Fruit fly (Drosophila melanogaster): Measurements from ENCODE around the gene spz4.

Gene spz4

dm6 chr2L:11498839-11499238 lies 2.7 kb upstream of the spz4 start, which contains the start of gene Cog8 (continued):
- peak; percentile 47 for TF ChIP-seq CG16863 (GFP tag; optimal IDR thresholded peaks at IDR 0.05)
- peak; percentile 66 for TF ChIP-seq pum (GFP tag; optimal IDR thresholded peaks at IDR 0.05)
- peak; percentile 23 for TF ChIP-seq sens (GFP tag)
- peak; percentile 38 for TF ChIP-seq Dad (GFP tag; optimal IDR thresholded peaks at IDR 0.05)
- TF ChIP-seq CG8388 (GFP tag; optimal IDR thresholded peaks at IDR 0.05): peak; percentile 29
- TF ChIP-seq CG17361 (GFP tag; IDR thresholded peaks at IDR 0.05): peak; percentile 46; the same call in 1 of the 3 replicates
- peak; percentile 0 for TF ChIP-seq Meics (GFP tag; optimal IDR thresholded peaks at IDR 0.05)
- no peak for TF ChIP-seq CG31388 (GFP tag; optimal IDR thresholded peaks at IDR 0.05)
- peak in 1 of 3 experiments; percentile 46 for TF ChIP-seq lola (GFP tag; optimal IDR thresholded peaks at IDR 0.05)
- TF ChIP-seq BEAF-32 (GFP tag; optimal IDR thresholded peaks at IDR 0.05): peak; percentile 38
- peak; percentile 52 for TF ChIP-seq maf-S (GFP tag; optimal IDR thresholded peaks at IDR 0.05)
- TF ChIP-seq CkIIα-i1 (GFP tag; IDR thresholded peaks at IDR 0.05): no peak
- TF ChIP-seq CG9609 (GFP tag; optimal IDR thresholded peaks at IDR 0.05): peak; percentile 73
- TF ChIP-seq gsb (GFP tag; IDR thresholded peaks at IDR 0.05): no peak
- TF ChIP-seq CG12391 (tag; optimal IDR thresholded peaks at IDR 0.05): peak; percentile 60
- TF ChIP-seq Rfx (GFP tag; IDR thresholded peaks at IDR 0.05): peak; percentile 24; the same call in 1 of the 2 replicates
- TF ChIP-seq ewg (GFP tag; optimal IDR thresholded peaks at IDR 0.05): peak; percentile 27
- TF ChIP-seq al (GFP tag; IDR thresholded peaks at IDR 0.05): peak; percentile 28; the same call in 1 of the 2 replicates
- TF ChIP-seq Six4 (GFP tag; optimal IDR thresholded peaks at IDR 0.05): peak; percentile 15
- TF ChIP-seq Sry-δ (GFP tag; optimal IDR thresholded peaks at IDR 0.05): peak; percentile 24
- TF ChIP-seq Ets97D (GFP tag; optimal IDR thresholded peaks at IDR 0.05): peak; percentile 61
- TF ChIP-seq Hmr (GFP tag; optimal IDR thresholded peaks at IDR 0.05): peak; percentile 57
- TF ChIP-seq CG1603 (tag; optimal IDR thresholded peaks at IDR 0.05): peak; percentile 68
- no peak for TF ChIP-seq CG2202 (tag; optimal IDR thresholded peaks at IDR 0.05)
- TF ChIP-seq bbx (GFP tag; IDR thresholded peaks at IDR 0.05; ENCODE audit: partially characterized antibody): no peak
- TF ChIP-seq Mad (GFP tag; optimal IDR thresholded peaks at IDR 0.05): peak; percentile 66
- no peak for TF ChIP-seq Dref (GFP tag; IDR thresholded peaks at IDR 0.05)
- TF ChIP-seq pho (GFP tag; optimal IDR thresholded peaks at IDR 0.05): peak; percentile 58
- TF ChIP-seq Abd-B (GFP tag; optimal IDR thresholded peaks at IDR 0.05): peak; percentile 79
- peak; percentile 52 for TF ChIP-seq jumu (GFP tag; optimal IDR thresholded peaks at IDR 0.05)
- peak; percentile 20 for TF ChIP-seq Oli (tag; optimal IDR thresholded peaks at IDR 0.05)
- TF ChIP-seq YL-1 (GFP tag; optimal IDR thresholded peaks at IDR 0.05): peak; percentile 35
- TF ChIP-seq CoRest (tag; optimal IDR thresholded peaks at IDR 0.05): peak; percentile 79
- TF ChIP-seq sug (tag; optimal IDR thresholded peaks at IDR 0.05): peak; percentile 37
- no peak for TF ChIP-seq eve (GFP tag; optimal IDR thresholded peaks at IDR 0.05)
- TF ChIP-seq dpn (GFP tag; optimal IDR thresholded peaks at IDR 0.05): peak; percentile 47 to 54
- no peak for TF ChIP-seq dmrt99B (tag; optimal IDR thresholded peaks at IDR 0.05)
- peak; percentile 7 for TF ChIP-seq CG12942 (GFP tag; optimal IDR thresholded peaks at IDR 0.05)
- TF ChIP-seq CG13775 (GFP tag; optimal IDR thresholded peaks at IDR 0.05): peak; percentile 45
- TF ChIP-seq CG17385 (GFP tag; optimal IDR thresholded peaks at IDR 0.05): peak; percentile 6
- TF ChIP-seq tx (GFP tag; optimal IDR thresholded peaks at IDR 0.05): peak; percentile 33
- TF ChIP-seq CG31224 (GFP tag; IDR thresholded peaks at IDR 0.05): no peak
- peak; percentile 70 for TF ChIP-seq CG30403 (GFP tag; optimal IDR thresholded peaks at IDR 0.05)
- TF ChIP-seq NfI (GFP tag; optimal IDR thresholded peaks at IDR 0.05): peak; percentile 35
- peak; percentile 48 for TF ChIP-seq dmrt11E (tag; optimal IDR thresholded peaks at IDR 0.05)
- peak; percentile 10 for TF ChIP-seq dm (GFP tag; optimal IDR thresholded peaks at IDR 0.05)
- TF ChIP-seq CG11504 (tag; optimal IDR thresholded peaks at IDR 0.05): peak; percentile 45
- peak; percentile 4 for TF ChIP-seq CG9797 (GFP tag; optimal IDR thresholded peaks at IDR 0.05)
- TF ChIP-seq CG12071 (GFP tag; optimal IDR thresholded peaks at IDR 0.05): no peak
- peak; percentile 33 for TF ChIP-seq CG33213 (GFP tag; optimal IDR thresholded peaks at IDR 0.05)
